Fruit fly (Drosophila melanogaster) whole organism, pupa: Measurements from ENCODE around the gene CG34008.

Source experiments
- CG10348 ChIP-seq: fragments of 200-800 bp; sonication (Bioruptor generic); IDR thresholded peaks from 2 replicates; pipeline ENCODE4 v1.3.6; 2022; ENCODE audit warnings: missing biosample characterization, missing genetic modification characterization
- CG12605 ChIP-seq: fragments of 200-800 bp; sonication (Bioruptor generic); IDR thresholded peaks from 2 replicates; pipeline ENCODE4 v1.3.6; 2022; ENCODE audit warnings: missing biosample characterization, missing genetic modification characterization
- CG13204 ChIP-seq: fragments of 200-800 bp; sonication (Bioruptor generic); optimal IDR thresholded peaks from 2 replicates; lab custom pipeline; 2018; ENCODE audit warnings: missing biosample characterization, mild to moderate bottlenecking, missing genetic modification characterization, moderate library complexity
- CG14655 ChIP-seq: fragments of 200-800 bp; sonication (Bioruptor generic); optimal IDR thresholded peaks from 3 replicates; lab custom pipeline; 2017; ENCODE audit warnings: mild to moderate bottlenecking, missing biosample characterization, missing genetic modification reagents, missing genetic modification characterization
- CG15710 ChIP-seq: fragments of 200-800 bp; sonication (Bioruptor generic); optimal IDR thresholded peaks from 2 replicates; lab custom pipeline; 2018; ENCODE audit warnings: missing biosample characterization, mild to moderate bottlenecking, missing genetic modification characterization, moderate library complexity
- CG17806 ChIP-seq: fragments of 200-800 bp; sonication (Bioruptor generic); optimal IDR thresholded peaks from 2 replicates; lab custom pipeline; 2018; ENCODE audit warnings: missing biosample characterization, mild to moderate bottlenecking, missing genetic modification characterization, moderate library complexity
- CG32121 ChIP-seq: fragments of 200-800 bp; sonication (Bioruptor generic); IDR thresholded peaks from 2 replicates; pipeline ENCODE4 v1.3.6; 2022; ENCODE audit warnings: missing biosample characterization, missing genetic modification characterization
- CG34367 ChIP-seq: fragments of 200-800 bp; sonication (Bioruptor generic); optimal IDR thresholded peaks from 2 replicates; lab custom pipeline; 2018; ENCODE audit warnings: missing biosample characterization, mild to moderate bottlenecking, missing genetic modification characterization
- CG4496 ChIP-seq: fragments of 200-800 bp; sonication (Bioruptor generic); IDR thresholded peaks from 3 replicates; pipeline ENCODE4 v1.3.6; 2022; ENCODE audit warnings: missing biosample characterization, missing genetic modification characterization
- CG8159 ChIP-seq: fragments of 200-800 bp; sonication (Bioruptor generic); optimal IDR thresholded peaks from 3 replicates; lab custom pipeline; 2018; ENCODE audit warnings: missing biosample characterization, mild to moderate bottlenecking, missing genetic modification characterization, moderate library complexity
- CG8301 ChIP-seq: fragments of 200-800 bp; sonication (Bioruptor generic); optimal IDR thresholded peaks from 2 replicates; lab custom pipeline; 2018; ENCODE audit warnings: missing biosample characterization, mild to moderate bottlenecking, missing genetic modification characterization
- CG9948 ChIP-seq: fragments of 200-800 bp; sonication (Bioruptor generic); optimal IDR thresholded peaks from 2 replicates; lab custom pipeline; 2018; ENCODE audit warnings: missing biosample characterization, mild to moderate bottlenecking, missing genetic modification characterization, moderate library complexity
- D1 ChIP-seq: fragments of 200-800 bp; sonication (Bioruptor generic); optimal IDR thresholded peaks from 2 replicates; lab custom pipeline; 2018; ENCODE audit warnings: missing biosample characterization, mild to moderate bottlenecking, missing genetic modification characterization, moderate library complexity
- EcR ChIP-seq: fragments of 200-800 bp; sonication (Bioruptor generic); optimal IDR thresholded peaks from 3 replicates; lab custom pipeline; 2019; ENCODE audit warnings: missing biosample characterization, missing genetic modification characterization, mild to moderate bottlenecking, moderate library complexity, missing genetic modification reagents
- Ets98B ChIP-seq: fragments of 200-800 bp; sonication (Bioruptor generic); IDR thresholded peaks from 2 replicates; pipeline ENCODE4 v1.3.6; 2022; ENCODE audit warnings: missing biosample characterization, missing genetic modification characterization
- Pif1A ChIP-seq: fragments of 200-800 bp; sonication (Bioruptor generic); optimal IDR thresholded peaks from 3 replicates; lab custom pipeline; 2016; ENCODE audit warnings: missing biosample characterization, missing genetic modification characterization
- Pif1B ChIP-seq: fragments of 200-800 bp; sonication (Bioruptor generic); optimal IDR thresholded peaks from 3 replicates; lab custom pipeline; 2016; ENCODE audit warnings: missing biosample characterization, missing genetic modification characterization
- Snoo ChIP-seq: fragments of 200-800 bp; sonication (Bioruptor generic); optimal IDR thresholded peaks from 3 replicates; lab custom pipeline; 2017; ENCODE audit warnings: missing biosample characterization, mild to moderate bottlenecking, missing genetic modification characterization, inconsistent platforms
- fd96Ca ChIP-seq: fragments of 200-800 bp; sonication (Bioruptor generic); IDR thresholded peaks from 3 replicates; pipeline ENCODE4 v1.3.6; 2022; ENCODE audit warnings: missing biosample characterization, missing genetic modification characterization
- gl ChIP-seq: fragments of 200-800 bp; sonication (Bioruptor generic); optimal IDR thresholded peaks from 2 replicates; lab custom pipeline; 2018; ENCODE audit warnings: missing biosample characterization, mild to moderate bottlenecking, missing genetic modification characterization
- rn ChIP-seq: fragments of 200-800 bp; sonication (Bioruptor generic); IDR thresholded peaks from 2 replicates; pipeline ENCODE4 v1.3.6; 2022; ENCODE audit warnings: missing biosample characterization, missing genetic modification characterization

The CG34008 gene

dm6 chr3R:20550632-20551486, 30.5 kb downstream of the CG34008 start:
- TF ChIP-seq CG34367 (tag; lab: Kevin White, UChicago) (peak; percentile 14), CG12605 (GFP tag; lab: Robert Waterston, UW) (peak; percentile 69), CG32121 (GFP tag; lab: Robert Waterston, UW) (peak; percentile 72), Snoo (tag; lab: Kevin White, UChicago) (peak; percentile 27), CG14655 (peak; percentile 28), CG8159 (tag; lab: Kevin White, UChicago) (no peak), gl (tag; lab: Kevin White, UChicago) (peak; percentile 59), Ets98B (GFP tag; lab: Robert Waterston, UW) (peak; percentile 55), CG8301 (tag; lab: Kevin White, UChicago) (peak; percentile 33), CG9948 (tag; lab: Kevin White, UChicago) (no peak), Pif1B (GFP tag; lab: Kevin White, UChicago) (peak; percentile 64), rn (no peak), CG17806 (tag; lab: Kevin White, UChicago) (peak; percentile 6), CG13204 (GFP tag; lab: Kevin White, UChicago) (peak; percentile 60), EcR (GFP tag; lab: Kevin White, UChicago) (no peak), fd96Ca (peak; percentile 63; the same call in 2 of the 3 replicates), CG15710 (tag; lab: Kevin White, UChicago) (peak; percentile 13), Pif1A (GFP tag; lab: Kevin White, UChicago) (peak; percentile 38), D1 (no peak), CG10348 (GFP tag; lab: Robert Waterston, UW) (no peak), CG4496 (peak; percentile 73; the same call in 2 of the 3 replicates)

dm6 chr3R:20549855-20550603, 31.3 kb downstream of the CG34008 start:
- TF ChIP-seq gl (tag; lab: Kevin White, UChicago) = peak; percentile 61
- peak; percentile 76 for TF ChIP-seq EcR (GFP tag; lab: Kevin White, UChicago)
- TF ChIP-seq fd96Ca = peak; percentile 87
- TF ChIP-seq CG14655 = peak; percentile 90
- peak; percentile 85 for TF ChIP-seq Pif1A (GFP tag; lab: Kevin White, UChicago)
- TF ChIP-seq CG4496 = peak; percentile 91
- TF ChIP-seq CG8159 (tag; lab: Kevin White, UChicago) = peak; percentile 93
- no peak for TF ChIP-seq CG10348 (GFP tag; lab: Robert Waterston, UW)
- peak; percentile 88 for TF ChIP-seq CG9948 (tag; lab: Kevin White, UChicago)
- peak; percentile 86 for TF ChIP-seq Snoo (tag; lab: Kevin White, UChicago)
- TF ChIP-seq CG12605 (GFP tag; lab: Robert Waterston, UW) = peak; percentile 73
- TF ChIP-seq CG13204 (GFP tag; lab: Kevin White, UChicago) = peak; percentile 60
- TF ChIP-seq Pif1B (GFP tag; lab: Kevin White, UChicago) = peak; percentile 86
- peak; percentile 85 for TF ChIP-seq CG32121 (GFP tag; lab: Robert Waterston, UW)
- TF ChIP-seq D1 = no peak
- TF ChIP-seq CG34367 (tag; lab: Kevin White, UChicago) = peak; percentile 79
- peak; percentile 91 for TF ChIP-seq CG15710 (tag; lab: Kevin White, UChicago)
- TF ChIP-seq rn = peak; percentile 45; the same call in 1 of the 2 replicates
- TF ChIP-seq CG8301 (tag; lab: Kevin White, UChicago) = peak; percentile 79
- peak; percentile 74; the same call in 1 of the 2 replicates for TF ChIP-seq Ets98B (GFP tag; lab: Robert Waterston, UW)
- TF ChIP-seq CG17806 (tag; lab: Kevin White, UChicago) = peak; percentile 87

DNA sequence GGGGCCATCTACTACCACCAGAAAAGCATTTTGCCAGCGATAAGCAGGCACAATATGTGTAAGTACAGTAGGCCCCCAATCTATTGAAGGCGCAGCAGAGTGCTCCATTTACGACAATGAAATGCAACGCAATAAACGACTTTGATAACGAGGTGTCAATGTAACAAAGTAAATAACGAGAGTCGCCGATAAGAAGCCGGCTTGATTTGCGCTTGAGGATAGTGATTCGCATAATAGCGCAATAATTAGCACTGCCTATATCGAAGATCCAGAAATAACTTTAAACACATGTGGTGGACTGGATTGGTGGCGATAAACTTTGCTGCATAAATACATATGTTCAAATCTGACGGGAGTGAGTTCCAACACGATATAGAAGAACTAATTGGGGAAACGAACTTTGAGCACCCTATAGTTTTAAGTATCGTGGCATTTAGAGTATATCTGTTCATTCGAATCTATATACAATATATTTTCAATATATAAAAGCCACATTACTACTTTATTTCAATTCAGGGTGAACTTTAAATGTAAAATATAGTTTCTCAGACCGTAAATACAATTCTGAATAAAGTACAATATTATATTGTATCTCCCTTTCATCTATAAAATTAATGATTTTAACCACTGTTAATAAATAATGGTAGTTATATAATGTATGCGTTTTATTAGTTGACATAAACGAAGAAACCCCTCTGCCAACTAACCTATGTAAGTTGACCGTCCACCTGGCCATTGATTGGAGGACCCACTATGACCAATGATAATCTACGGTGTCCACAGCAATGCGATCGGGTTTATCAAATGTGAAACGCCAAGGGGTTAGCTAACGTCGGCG, 32.1 kb downstream of the CG34008 start:
- no peak for TF ChIP-seq Pif1A (GFP tag; lab: Kevin White, UChicago)
- TF ChIP-seq CG14655 = no peak
- no peak for TF ChIP-seq CG34367 (tag; lab: Kevin White, UChicago)
- peak; percentile 55; the same call in 2 of the 3 replicates for TF ChIP-seq fd96Ca
- no peak for TF ChIP-seq Pif1B (GFP tag; lab: Kevin White, UChicago)
- peak; percentile 86 for TF ChIP-seq EcR (GFP tag; lab: Kevin White, UChicago)
- TF ChIP-seq CG13204 (GFP tag; lab: Kevin White, UChicago) = no peak
- 0 out of 3 replicates have a peak, but pooled peaks have one; percentile 31 for TF ChIP-seq CG4496
- TF ChIP-seq CG32121 (GFP tag; lab: Robert Waterston, UW) = 0 out of 2 replicates have a peak, but pooled peaks have one; percentile 36
- no peak for TF ChIP-seq CG15710 (tag; lab: Kevin White, UChicago)
- TF ChIP-seq Ets98B (GFP tag; lab: Robert Waterston, UW) = peak; percentile 60
- TF ChIP-seq CG17806 (tag; lab: Kevin White, UChicago) = no peak
- 0 out of 2 replicates have a peak, but pooled peaks have one; percentile 22 for TF ChIP-seq CG12605 (GFP tag; lab: Robert Waterston, UW)

- TF ChIP-seq EcR (GFP tag; lab: Kevin White, UChicago) (no peak), CG17806 (tag; lab: Kevin White, UChicago) (no peak), Snoo (tag; lab: Kevin White, UChicago) (no peak), Pif1A (GFP tag; lab: Kevin White, UChicago) (no peak), D1 (no peak), gl (tag; lab: Kevin White, UChicago) (no peak), CG8301 (tag; lab: Kevin White, UChicago) (no peak), CG12605 (GFP tag; lab: Robert Waterston, UW) (no peak), CG14655 (no peak), CG4496 (no peak), CG13204 (GFP tag; lab: Kevin White, UChicago) (no peak), CG34367 (tag; lab: Kevin White, UChicago) (no peak), CG10348 (GFP tag; lab: Robert Waterston, UW) (no peak), rn (no peak), CG8159 (tag; lab: Kevin White, UChicago) (no peak), Ets98B (GFP tag; lab: Robert Waterston, UW) (no peak)
Observed at dm6 chr3R:20548255-20548654, 33.1 kb downstream of the CG34008 start.
